Worm (Caenorhabditis elegans): ENCODE data around the gene grl-9.

DNA sequence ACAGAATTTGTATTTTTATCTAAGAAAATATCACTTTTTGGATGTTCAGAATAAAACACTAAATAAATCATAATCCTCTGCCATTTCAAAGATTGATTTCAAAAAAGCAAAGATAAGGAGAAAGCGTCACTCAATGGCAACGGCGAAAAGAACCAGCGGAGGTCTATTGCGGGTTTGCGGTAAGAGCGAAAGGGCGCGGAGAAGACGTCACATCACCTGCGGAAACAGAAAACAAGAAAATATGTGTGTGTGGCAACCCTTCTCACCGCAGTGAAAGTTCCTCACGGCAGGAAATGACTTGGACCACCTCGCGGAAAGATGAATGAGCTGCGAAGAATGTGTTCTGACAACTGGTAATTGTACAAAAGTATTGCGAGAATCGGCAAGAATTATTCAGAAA lies 31.7 kb downstream of the grl-9 start:
- no peak for TF ChIP-seq unc-62 (GFP tag; optimal IDR thresholded peaks at IDR 0.05)
- TF ChIP-seq unc-39 (tag; optimal IDR thresholded peaks at IDR 0.05) = no peak
- TF ChIP-seq snpc-4 (tag; optimal IDR thresholded peaks at IDR 0.05) = no peak
- no peak for TF ChIP-seq nhr-76 (tag; optimal IDR thresholded peaks at IDR 0.05)
- no peak for TF ChIP-seq mab-5 (tag; optimal IDR thresholded peaks at IDR 0.05)
- TF ChIP-seq zip-8 (tag; optimal IDR thresholded peaks at IDR 0.05) = no peak
- no peak for TF ChIP-seq ces-1 (GFP tag; optimal IDR thresholded peaks at IDR 0.05)
- no peak for TF ChIP-seq lin-13 (tag; optimal IDR thresholded peaks at IDR 0.05)
- no peak for TF ChIP-seq M03D4.4 (tag; optimal IDR thresholded peaks at IDR 0.05)

Measured in whole organism, mixed stage, embryonic.